Worm (Caenorhabditis elegans) whole organism, L4/young adult: ENCODE results near the gene athp-1.

ENCODE experiments used
- W03F9.2 ChIP-seq: fragments of 150-350 bp; optimal IDR thresholded peaks from 2 replicates; lab custom pipeline; 2014; ENCODE audit warnings: missing biosample characterization, missing genetic modification characterization
- dao-5 ChIP-seq: sonication (generic microtip); optimal IDR thresholded peaks from 2 replicates; lab custom pipeline; 2016; ENCODE audit warnings: missing genotype, missing genetic modification characterization, moderate library complexity, missing compliant biosample characterization
- him-1 ChIP-seq: sonication (generic microtip); optimal IDR thresholded peaks from 2 replicates; lab custom pipeline; 2016; ENCODE audit warnings: missing genotype, missing genetic modification reagents, missing genetic modification characterization, missing compliant biosample characterization

Gene athp-1

ce11 chrIII:10914971-10915370, 33.4 kb downstream of the athp-1 start:
- TF ChIP-seq dao-5 (no peak), W03F9.2 (tag; lab: Kevin White, UChicago) (no peak), him-1 (tag; lab: Kevin White, UChicago) (no peak)

- TF ChIP-seq him-1 (tag; lab: Kevin White, UChicago) = no peak
- no peak for TF ChIP-seq W03F9.2 (tag; lab: Kevin White, UChicago)
- TF ChIP-seq dao-5 = no peak
Observed at ce11 chrIII:10920044-10920443, 38.5 kb downstream of the athp-1 start, which contains the start of gene vab-7. Gene vab-7 (plus strand): TSS chrIII:10920344.

- TF ChIP-seq W03F9.2 (tag; lab: Kevin White, UChicago) (no peak), him-1 (tag; lab: Kevin White, UChicago) (no peak), dao-5 (no peak)
Observed at ce11 chrIII:10921474-10921873, 39.9 kb downstream of the athp-1 start.

ce11 chrIII:10923539-10923938, 42.0 kb downstream of the athp-1 start:
- TF ChIP-seq dao-5 (no peak), him-1 (tag; lab: Kevin White, UChicago) (no peak), W03F9.2 (tag; lab: Kevin White, UChicago) (no peak)

- no peak for TF ChIP-seq him-1 (tag; lab: Kevin White, UChicago)
- TF ChIP-seq W03F9.2 (tag; lab: Kevin White, UChicago) = no peak
- TF ChIP-seq dao-5 = no peak
Observed at ce11 chrIII:10930850-10931249, 49.3 kb downstream of the athp-1 start, which contains the start of gene M142.5. Gene M142.5 (plus strand): TSS chrIII:10931201.

- TF ChIP-seq him-1 (tag; lab: Kevin White, UChicago) (no peak), W03F9.2 (tag; lab: Kevin White, UChicago) (no peak), dao-5 (no peak)
Observed at ce11 chrIII:10933331-10933730, 51.8 kb downstream of the athp-1 start, which contains the start of gene M142.8. Gene M142.8 (plus strand): TSS chrIII:10933631.

ce11 chrIII:10935944-10936343, 54.4 kb downstream of the athp-1 start, which contains the start of gene rle-1:
Gene rle-1 (plus strand): TSS chrIII:10936244.
- TF ChIP-seq dao-5 (no peak), him-1 (tag; lab: Kevin White, UChicago) (no peak), W03F9.2 (tag; lab: Kevin White, UChicago) (no peak)

- TF ChIP-seq W03F9.2 (tag; lab: Kevin White, UChicago) (no peak), him-1 (tag; lab: Kevin White, UChicago) (no peak), dao-5 (no peak)
Observed at ce11 chrIII:10939184-10939583, 57.6 kb downstream of the athp-1 start.

ce11 chrIII:10942905-10943304, 61.3 kb downstream of the athp-1 start:
- TF ChIP-seq him-1 (tag; lab: Kevin White, UChicago) = no peak
- TF ChIP-seq W03F9.2 (tag; lab: Kevin White, UChicago) = no peak
- no peak for TF ChIP-seq dao-5
